Fruit fly (Drosophila melanogaster): ENCODE data around the gene bai.

Gene bai

dm6 chr3R:25024895-25025557 is 14.1 kb upstream of the bai start, which contains the start of the genes EMC6 and Hr96 (continued):
- TF ChIP-seq kay (GFP tag; optimal IDR thresholded peaks at IDR 0.05) (peak; percentile 93), Gug (GFP tag; IDR thresholded peaks at IDR 0.05) (peak; percentile 93), btn (GFP tag; optimal IDR thresholded peaks at IDR 0.05) (peak; percentile 81), CG6791 (GFP tag; IDR thresholded peaks at IDR 0.05; ENCODE audit: partially characterized antibody) (peak; percentile 70), lbe (GFP tag; optimal IDR thresholded peaks at IDR 0.05) (peak; percentile 92), ara (GFP tag; IDR thresholded peaks at IDR 0.05) (peak; percentile 93), Sin3A (optimal IDR thresholded peaks at IDR 0.05) (peak; percentile 70), ATbp (GFP tag; optimal IDR thresholded peaks at IDR 0.05) (peak; percentile 84), otp (GFP tag; IDR thresholded peaks at IDR 0.05) (peak; percentile 92), CG4424 (GFP tag; optimal IDR thresholded peaks at IDR 0.05) (peak; percentile 95), chif (GFP tag; optimal IDR thresholded peaks at IDR 0.05) (peak; percentile 89 to 94), CG10979 (tag; optimal IDR thresholded peaks at IDR 0.05) (peak; percentile 90), tna (GFP tag; IDR thresholded peaks at IDR 0.05; ENCODE audit: partially characterized antibody) (peak; percentile 82), oc (tag; optimal IDR thresholded peaks at IDR 0.05) (no peak), dmrt11E (tag; optimal IDR thresholded peaks at IDR 0.05) (peak; percentile 90), chm (GFP tag; IDR thresholded peaks at IDR 0.05) (peak; percentile 95), Deaf1 (tag; optimal IDR thresholded peaks at IDR 0.05) (peak; percentile 79), CG10431 (GFP tag; optimal IDR thresholded peaks at IDR 0.05) (peak; percentile 63), wor (GFP tag; IDR thresholded peaks at IDR 0.05) (peak; percentile 79), CG3407 (GFP tag; optimal IDR thresholded peaks at IDR 0.05) (peak; percentile 70), CG2202 (tag; optimal IDR thresholded peaks at IDR 0.05) (peak; percentile 80), her (GFP tag; optimal IDR thresholded peaks at IDR 0.05) (peak; percentile 99), CG32532 (GFP tag; IDR thresholded peaks at IDR 0.05) (peak; percentile 97), CG6683 (GFP tag; optimal IDR thresholded peaks at IDR 0.05) (peak; percentile 83), Hr3 (GFP tag; optimal IDR thresholded peaks at IDR 0.05) (peak; percentile 93), Xbp1 (GFP tag; optimal IDR thresholded peaks at IDR 0.05) (peak; percentile 96), CG9437 (GFP tag; optimal IDR thresholded peaks at IDR 0.05) (peak; percentile 71), NFAT (GFP tag; IDR thresholded peaks at IDR 0.05) (peak; percentile 97), CHES-1-like (GFP tag; optimal IDR thresholded peaks at IDR 0.05) (peak; percentile 91), Gsc (GFP tag; IDR thresholded peaks at IDR 0.05) (peak; percentile 65), CG15514 (GFP tag; optimal IDR thresholded peaks at IDR 0.05) (peak; percentile 92), CG34224 (GFP tag; IDR thresholded peaks at IDR 0.05; ENCODE audit: partially characterized antibody) (peak; percentile 64; the same call in 2 of the 3 replicates), CG12071 (GFP tag; optimal IDR thresholded peaks at IDR 0.05) (peak; percentile 88), prd (optimal IDR thresholded peaks at IDR 0.05) (no peak), prd (GFP tag; IDR thresholded peaks at IDR 0.05) (peak; percentile 96), hkb (optimal IDR thresholded peaks at IDR 0.05) (no peak), hkb (GFP tag; IDR thresholded peaks at IDR 0.05) (peak; percentile 91), CG8359 (GFP tag; optimal IDR thresholded peaks at IDR 0.05; ENCODE audit: borderline replicate concordance) (peak; percentile 57), cas (GFP tag; IDR thresholded peaks at IDR 0.05) (peak; percentile 87), CG18599 (GFP tag; optimal IDR thresholded peaks at IDR 0.05) (peak; percentile 96), Spps (tag; optimal IDR thresholded peaks at IDR 0.05) (peak; percentile 83), CG7839 (tag; optimal IDR thresholded peaks at IDR 0.05) (peak; percentile 94), eve (GFP tag; optimal IDR thresholded peaks at IDR 0.05) (no peak), lola (GFP tag; optimal IDR thresholded peaks at IDR 0.05) (peak in 1 of 3 experiments; percentile 90), Usf (GFP tag; optimal IDR thresholded peaks at IDR 0.05) (peak; percentile 84), E2f1 (GFP tag; IDR thresholded peaks at IDR 0.05) (peak; percentile 91), Optix (GFP tag; IDR thresholded peaks at IDR 0.05) (peak; percentile 86), CG5953 (GFP tag; IDR thresholded peaks at IDR 0.05) (peak; percentile 93), CG42726 (GFP tag; IDR thresholded peaks at IDR 0.05; ENCODE audit: partially characterized antibody) (no peak), CG5180 (GFP tag; optimal IDR thresholded peaks at IDR 0.05) (no peak)

All from whole organism, embryonic.